Worm (Caenorhabditis elegans) whole organism, L1 larva: ENCODE results near the gene lgc-57.

Experiments
- C16A3.4 ChIP-seq: fragments of 150-350 bp; optimal IDR thresholded peaks from 2 replicates; lab custom pipeline; 2014; ENCODE audit warnings: missing biosample characterization, missing genetic modification characterization
- C34B4.2 ChIP-seq: sonication (generic microtip); optimal IDR thresholded peaks from 2 replicates; lab custom pipeline; 2017; ENCODE audit warnings: mild to moderate bottlenecking, missing genetic modification characterization, missing compliant biosample characterization
- ceh-82 ChIP-seq, 3 experiments: fragments of 150-350 bp in 1 of 3; sonication (generic microtip) in 2 of 3; optimal IDR thresholded peaks; 2 replicates each; lab custom pipeline; 2014 to 2017; ENCODE audit warnings: missing biosample characterization in 3 of 3, missing genetic modification characterization in 3 of 3
- ceh-88 ChIP-seq: fragments of 200-800 bp; sonication (Bioruptor generic); IDR thresholded peaks from 2 replicates; pipeline ENCODE4 v1.3.6; 2022; ENCODE audit warnings: missing genetic modification characterization, missing compliant biosample characterization
- ceh-90 ChIP-seq: sonication (generic microtip); optimal IDR thresholded peaks from 2 replicates; lab custom pipeline; 2016; ENCODE audit warnings: missing genetic modification characterization, missing compliant biosample characterization
- ces-1 ChIP-seq: fragments of 150-350 bp; optimal IDR thresholded peaks from 2 replicates; lab custom pipeline; 2014; ENCODE audit warnings: missing biosample characterization, missing genetic modification reagents, missing genetic modification characterization
- dpl-1 ChIP-seq, 3 experiments: fragments of 150-350 bp in 2 of 3; sonication (generic microtip) in 1 of 3; optimal IDR thresholded peaks; 2 replicates each; lab custom pipeline; 2014 to 2017; ENCODE audit warnings: missing biosample characterization in 3 of 3, missing genetic modification characterization in 3 of 3, missing genetic modification reagents in 3 of 3
- dsc-1 ChIP-seq: sonication (generic microtip); optimal IDR thresholded peaks from 2 replicates; lab custom pipeline; 2016; ENCODE audit warnings: mild to moderate bottlenecking, missing genetic modification characterization, missing compliant biosample characterization
- efl-1 ChIP-seq, 4 experiments: fragments of 150-350 bp; optimal IDR thresholded peaks in 3 of 4; peaks in 1 of 4; 1 replicate in 1 of 4; 2 replicates in 3 of 4; lab custom pipeline; 2014; ENCODE audit warnings: missing biosample characterization in 2 of 4, missing genetic modification characterization in 2 of 4, missing genetic modification reagents in 2 of 4
- efl-3 ChIP-seq: fragments of 200-800 bp; sonication (Bioruptor generic); optimal IDR thresholded peaks from 2 replicates; lab custom pipeline; 2018; ENCODE audit warnings: mild to moderate bottlenecking, missing genetic modification characterization, missing compliant biosample characterization
- elt-2 ChIP-seq: sonication (generic microtip); optimal IDR thresholded peaks from 2 replicates; lab custom pipeline; 2016; ENCODE audit warnings: missing genetic modification characterization, mild to moderate bottlenecking, inconsistent platforms, missing compliant biosample characterization, missing genetic modification reagents
- fkh-4 ChIP-seq: sonication (generic microtip); optimal IDR thresholded peaks from 2 replicates; lab custom pipeline; 2016; ENCODE audit warnings: missing compliant biosample characterization, missing genetic modification characterization, borderline replicate concordance
- fkh-8 ChIP-seq: sonication (generic microtip); optimal IDR thresholded peaks from 2 replicates; lab custom pipeline; 2016; ENCODE audit warnings: mild to moderate bottlenecking, missing genetic modification characterization, missing compliant biosample characterization
- irx-1 ChIP-seq: sonication (generic microtip); optimal IDR thresholded peaks from 2 replicates; lab custom pipeline; 2016; ENCODE audit warnings: missing genetic modification characterization, missing compliant biosample characterization
- isw-1 ChIP-seq: fragments of 200-800 bp; sonication (Bioruptor generic); IDR thresholded peaks from 2 replicates; pipeline ENCODE4 v1.3.6; 2022; ENCODE audit warnings: missing genetic modification characterization, missing compliant biosample characterization
- lin-15B ChIP-seq: fragments of 150-350 bp; sonication (generic microtip); optimal IDR thresholded peaks from 3 replicates; lab custom pipeline; 2014; ENCODE audit warnings: missing biosample characterization, missing genetic modification characterization
- lin-35 ChIP-seq, 2 experiments: fragments of 150-350 bp; optimal IDR thresholded peaks; 2 replicates each; lab custom pipeline; 2014; ENCODE audit warnings: missing biosample characterization in 2 of 2, missing genetic modification characterization in 2 of 2, missing genetic modification reagents in 2 of 2
- mdl-1 ChIP-seq, 2 experiments: fragments of 150-350 bp; optimal IDR thresholded peaks; 2 replicates each; lab custom pipeline; 2014 to 2017; ENCODE audit warnings: missing biosample characterization in 2 of 2, missing genetic modification characterization in 2 of 2, inconsistent platforms in 1 of 2
- mep-1 ChIP-seq: fragments of 150-350 bp; optimal IDR thresholded peaks from 2 replicates; lab custom pipeline; 2014; ENCODE audit warnings: missing biosample characterization, missing genetic modification characterization
- nhr-71 ChIP-seq: sonication (generic microtip); optimal IDR thresholded peaks from 2 replicates; lab custom pipeline; 2016; ENCODE audit warnings: mild to moderate bottlenecking, missing genetic modification characterization, moderate library complexity, missing compliant biosample characterization
- nhr-77 ChIP-seq: fragments of 150-350 bp; optimal IDR thresholded peaks from 2 replicates; lab custom pipeline; 2014; ENCODE audit warnings: missing biosample characterization, missing genetic modification characterization
- nhr-85 ChIP-seq: sonication (generic microtip); peaks from one replicate; lab custom pipeline; 2016; ENCODE audit warnings: missing genetic modification characterization, inconsistent platforms, missing compliant biosample characterization
- pag-3 ChIP-seq: sonication (generic microtip); optimal IDR thresholded peaks from 2 replicates; lab custom pipeline; 2017; ENCODE audit warnings: missing genetic modification characterization, mild to moderate bottlenecking, missing compliant biosample characterization, antibody characterized with exemption, borderline replicate concordance; ENCODE audit not compliant: insufficient read depth
- pax-3 ChIP-seq: fragments of 200-800 bp; sonication (Bioruptor generic); optimal IDR thresholded peaks from 2 replicates; lab custom pipeline; 2018; ENCODE audit warnings: mild to moderate bottlenecking, missing genetic modification characterization, moderate library complexity, missing compliant biosample characterization
- rnt-1 ChIP-seq: sonication (generic microtip); optimal IDR thresholded peaks from 2 replicates; lab custom pipeline; 2016; ENCODE audit warnings: mild to moderate bottlenecking, missing genetic modification characterization, moderate library complexity, missing compliant biosample characterization
- sup-37 ChIP-seq: fragments of 200-800 bp; sonication (Bioruptor generic); optimal IDR thresholded peaks from 2 replicates; lab custom pipeline; 2018; ENCODE audit warnings: mild to moderate bottlenecking, missing genetic modification characterization, missing compliant biosample characterization
- swsn-7 ChIP-seq: sonication (generic microtip); optimal IDR thresholded peaks from 2 replicates; lab custom pipeline; 2016; ENCODE audit warnings: missing genetic modification characterization, missing compliant biosample characterization
- tbx-2 ChIP-seq: sonication (generic microtip); optimal IDR thresholded peaks from 2 replicates; lab custom pipeline; 2016; ENCODE audit warnings: missing genetic modification characterization, missing compliant biosample characterization
- vab-15 ChIP-seq: sonication (generic microtip); optimal IDR thresholded peaks from 2 replicates; lab custom pipeline; 2017; ENCODE audit warnings: missing genotype, mild to moderate bottlenecking, missing genetic modification characterization, missing compliant biosample characterization
- xbp-1 ChIP-seq: sonication (generic microtip); optimal IDR thresholded peaks from 2 replicates; lab custom pipeline; 2016; ENCODE audit warnings: missing genetic modification characterization, missing compliant biosample characterization
- zag-1 ChIP-seq: fragments of 150-350 bp; optimal IDR thresholded peaks from 2 replicates; lab custom pipeline; 2014; ENCODE audit warnings: missing biosample characterization, missing genetic modification characterization
- ztf-11 ChIP-seq, 2 experiments: sonication (generic microtip); optimal IDR thresholded peaks; 2 replicates each; lab custom pipeline; 2016 to 2017; ENCODE audit warnings: missing genetic modification characterization in 2 of 2, missing biosample characterization in 1 of 2, missing compliant biosample characterization in 1 of 2

The lgc-57 gene

DNA sequence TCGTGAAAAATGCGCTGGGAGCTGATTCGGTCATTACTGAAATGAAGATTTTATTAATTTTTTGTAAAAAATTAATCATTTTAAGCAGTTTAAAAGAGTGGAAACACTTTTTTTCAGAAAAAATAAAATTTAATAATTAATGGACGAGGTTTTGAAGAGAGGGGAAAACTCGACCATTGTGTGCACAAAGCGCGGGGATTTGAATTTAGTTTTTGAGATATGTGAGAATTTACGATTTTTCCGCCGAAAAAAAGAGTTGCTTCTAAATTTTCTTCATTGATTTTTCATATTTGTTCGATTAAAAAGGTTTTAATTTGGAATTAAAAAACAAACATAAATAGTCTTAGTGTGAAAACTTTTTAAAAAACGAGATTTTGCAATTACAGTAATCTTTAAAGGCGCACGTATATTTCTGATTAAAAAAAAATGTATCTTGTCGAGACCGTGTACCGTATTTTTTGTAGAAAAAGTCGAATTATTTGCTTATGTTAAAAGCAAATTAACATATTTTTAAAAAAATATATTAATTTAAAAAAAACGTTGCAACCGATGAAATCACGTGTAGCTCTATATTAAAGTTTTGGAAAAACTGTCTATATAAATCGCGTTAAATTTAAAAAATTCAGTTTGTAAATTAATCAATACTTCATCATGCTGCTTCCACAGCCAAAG is 19.6 kb downstream of the lgc-57 start, which contains the start of the genes dph-2 and C09G5.7 (continued):
- TF ChIP-seq irx-1 (peak; percentile 65), nhr-77 (tag; lab: Kevin White, UChicago) (no peak), lin-15B (tag; lab: Kevin White, UChicago) (peak; percentile 35), nhr-85 (tag; lab: Kevin White, UChicago) (peak; percentile 64), ceh-90 (tag; lab: Kevin White, UChicago) (peak; percentile 70), rnt-1 (tag; lab: Kevin White, UChicago) (peak; percentile 82), isw-1 (GFP tag; lab: Robert Waterston, UW) (peak; percentile 4; the same call in 1 of the 2 replicates), dpl-1 (GFP tag; optimal IDR thresholded peaks at IDR 0.05; lab: Kevin White, UChicago) (peak; percentile 81 to 90 (median 87)), pag-3 (tag; lab: Kevin White, UChicago) (no peak), ztf-11 (tag; optimal IDR thresholded peaks at IDR 0.05; lab: Kevin White, UChicago) (peak in 1 of 2 experiments; percentile 45), mep-1 (tag; lab: Kevin White, UChicago) (peak; percentile 24), lin-35 (GFP tag; optimal IDR thresholded peaks at IDR 0.05; lab: Kevin White, UChicago) (peak; percentile 87 to 93), nhr-71 (tag; lab: Kevin White, UChicago) (peak; percentile 62)

- TF ChIP-seq C34B4.2 (tag; lab: Kevin White, UChicago): no peak
- no peak for TF ChIP-seq efl-1 (optimal IDR thresholded peaks at IDR 0.05; lab: Kevin White, UChicago)
- TF ChIP-seq efl-1 (GFP tag; optimal IDR thresholded peaks at IDR 0.05 in 1 of 2; lab: Kevin White, UChicago): peak in 1 of 2 experiments; percentile 31
These were observed 22.3 kb downstream of the lgc-57 start, which contains the start of gene C09G5.13 for ce11 chrII:10717124-10717523. C09G5.13 (plus strand) TSS chrII:10717424.

- TF ChIP-seq rnt-1 (tag; lab: Kevin White, UChicago) (no peak), zag-1 (tag; lab: Kevin White, UChicago) (no peak), fkh-8 (tag; lab: Kevin White, UChicago) (peak; percentile 66)
These were observed 25.1 kb downstream of the lgc-57 start, which contains the start of gene mks-5 for ce11 chrII:10719931-10720330. mks-5 (plus strand) TSS chrII:10720231.

- TF ChIP-seq sup-37: no peak
- TF ChIP-seq pax-3 (tag; lab: Kevin White, UChicago): no peak
- TF ChIP-seq zag-1 (tag; lab: Kevin White, UChicago): no peak
- no peak for TF ChIP-seq mdl-1 (tag; optimal IDR thresholded peaks at IDR 0.05; lab: Kevin White, UChicago)
- TF ChIP-seq fkh-4 (tag; lab: Kevin White, UChicago): no peak
- TF ChIP-seq elt-2: no peak
- no peak for TF ChIP-seq C34B4.2 (tag; lab: Kevin White, UChicago)
- no peak for TF ChIP-seq fkh-8 (tag; lab: Kevin White, UChicago)
- TF ChIP-seq ces-1 (GFP tag; lab: Kevin White, UChicago): no peak
- TF ChIP-seq C16A3.4: no peak
- TF ChIP-seq tbx-2 (tag; lab: Kevin White, UChicago): no peak
- no peak for TF ChIP-seq irx-1
- no peak for TF ChIP-seq ceh-82 (tag; optimal IDR thresholded peaks at IDR 0.05; lab: Kevin White, UChicago)
- TF ChIP-seq xbp-1 (tag; lab: Kevin White, UChicago): no peak
- no peak for TF ChIP-seq ceh-88 (GFP tag; lab: Robert Waterston, UW)
- no peak for TF ChIP-seq nhr-85 (tag; lab: Kevin White, UChicago)
- no peak for TF ChIP-seq swsn-7 (tag; lab: Kevin White, UChicago)
- no peak for TF ChIP-seq vab-15 (tag; lab: Kevin White, UChicago)
- TF ChIP-seq dsc-1 (tag; lab: Kevin White, UChicago): no peak
- TF ChIP-seq efl-3: no peak
These were observed 28.3 kb downstream of the lgc-57 start, which contains the start of gene C09G5.14 for ce11 chrII:10723069-10723468. C09G5.14 (minus strand) TSS chrII:10723169.
